Fruit fly (Drosophila melanogaster) whole organism, embryonic: ENCODE measurements around the gene CG17118.

ENCODE experiments used
- CG11085 ChIP-seq: fragments of 200-800 bp; sonication (Bioruptor generic); IDR thresholded peaks from 2 replicates; pipeline ENCODE4 v1.3.6; 2022; ENCODE audit warnings: missing biosample characterization, missing genetic modification characterization
- CG13296 ChIP-seq: fragments of 200-800 bp; sonication (Bioruptor generic); optimal IDR thresholded peaks from 3 replicates; lab custom pipeline; 2018; ENCODE audit warnings: missing biosample characterization, mild to moderate bottlenecking, missing genetic modification characterization
- CG13894 ChIP-seq: fragments of 200-800 bp; sonication (Bioruptor generic); optimal IDR thresholded peaks from 3 replicates; lab custom pipeline; 2018; ENCODE audit warnings: missing biosample characterization, mild to moderate bottlenecking, missing genetic modification characterization, moderate library complexity
- CG14667 ChIP-seq: fragments of 200-800 bp; sonication (Bioruptor generic); IDR thresholded peaks from 2 replicates; pipeline ENCODE4 v1.3.6; 2022; ENCODE audit warnings: missing biosample characterization, missing genetic modification characterization
- CG15073 ChIP-seq: fragments of 200-800 bp; sonication (Bioruptor generic); optimal IDR thresholded peaks from 2 replicates; lab custom pipeline; 2016; ENCODE audit warnings: missing biosample characterization, missing genetic modification characterization
- CG17385 ChIP-seq: fragments of 200-800 bp; sonication (Bioruptor generic); optimal IDR thresholded peaks from 3 replicates; lab custom pipeline; 2018; ENCODE audit warnings: missing biosample characterization, mild to moderate bottlenecking, missing genetic modification characterization
- CG17912 ChIP-seq: fragments of 200-800 bp; sonication (Bioruptor generic); optimal IDR thresholded peaks from 2 replicates; lab custom pipeline; 2018; ENCODE audit warnings: missing biosample characterization, mild to moderate bottlenecking, missing genetic modification characterization
- CG18262 ChIP-seq: fragments of 200-800 bp; optimal IDR thresholded peaks from 3 replicates; lab custom pipeline; 2019; ENCODE audit warnings: missing biosample characterization, mild to moderate bottlenecking, missing genetic modification characterization, moderate library complexity
- CG2129 ChIP-seq: fragments of 200-800 bp; sonication (Bioruptor generic); IDR thresholded peaks from 2 replicates; pipeline ENCODE4 v1.3.6; 2022; ENCODE audit warnings: missing biosample characterization, missing genetic modification characterization; ENCODE audit not compliant: partially characterized antibody
- CG2202 ChIP-seq: fragments of 200-800 bp; sonication (Bioruptor generic); optimal IDR thresholded peaks from 2 replicates; lab custom pipeline; 2018; ENCODE audit warnings: missing biosample characterization, mild to moderate bottlenecking, missing genetic modification characterization
- CG2712 ChIP-seq: fragments of 200-800 bp; optimal IDR thresholded peaks from 3 replicates; lab custom pipeline; 2019; ENCODE audit warnings: missing biosample characterization, mild to moderate bottlenecking, missing genetic modification characterization, moderate library complexity
- CG2889 ChIP-seq: fragments of 200-800 bp; sonication (Bioruptor generic); IDR thresholded peaks from 3 replicates; pipeline ENCODE4 v1.3.6; 2022; ENCODE audit warnings: missing biosample characterization, missing genetic modification characterization
- CG3407 ChIP-seq: fragments of 200-800 bp; sonication (Bioruptor generic); optimal IDR thresholded peaks from 2 replicates; lab custom pipeline; 2018; ENCODE audit warnings: missing biosample characterization, mild to moderate bottlenecking, missing genetic modification characterization
- CG7839 ChIP-seq: fragments of 200-800 bp; sonication (Bioruptor generic); optimal IDR thresholded peaks from 3 replicates; lab custom pipeline; 2018; ENCODE audit warnings: missing biosample characterization, mild to moderate bottlenecking, missing genetic modification characterization, moderate library complexity
- CG8290 ChIP-seq, 3 experiments: fragments of 200-800 bp; sonication (Bioruptor generic); optimal IDR thresholded peaks; 2 replicates each; lab custom pipeline; 2016 to 2019; ENCODE audit warnings: missing biosample characterization in 3 of 3, missing genetic modification characterization in 3 of 3, mild to moderate bottlenecking in 2 of 3, moderate library complexity in 1 of 3
- CG8924 ChIP-seq: fragments of 200-800 bp; optimal IDR thresholded peaks from 3 replicates; lab custom pipeline; 2019; ENCODE audit warnings: missing biosample characterization, mild to moderate bottlenecking, missing genetic modification characterization, moderate library complexity
- CG9727 ChIP-seq: fragments of 200-800 bp; sonication (Bioruptor generic); optimal IDR thresholded peaks from 3 replicates; lab custom pipeline; 2017; ENCODE audit warnings: missing biosample characterization, mild to moderate bottlenecking, missing genetic modification characterization
- CG9797 ChIP-seq: fragments of 200-800 bp; sonication (Bioruptor generic); optimal IDR thresholded peaks from 3 replicates; lab custom pipeline; 2018; ENCODE audit warnings: missing biosample characterization, mild to moderate bottlenecking, missing genetic modification characterization
- Dip2 ChIP-seq: fragments of 200-800 bp; sonication (Bioruptor generic); IDR thresholded peaks from 2 replicates; pipeline ENCODE4 v1.3.6; 2022; ENCODE audit warnings: missing biosample characterization, missing genetic modification characterization
- Elba2 ChIP-seq: fragments of 200-800 bp; sonication (Bioruptor generic); optimal IDR thresholded peaks from 3 replicates; lab custom pipeline; 2016; ENCODE audit warnings: missing biosample characterization, missing genetic modification characterization
- GATAe ChIP-seq: fragments of 200-800 bp; sonication (Bioruptor generic); conservative IDR thresholded peaks from 2 replicates; pipeline ENCODE4 v1.3.6; 2022; ENCODE audit warnings: missing biosample characterization, missing genetic modification characterization
- Gsc ChIP-seq: fragments of 200-800 bp; sonication (Bioruptor generic); IDR thresholded peaks from 2 replicates; pipeline ENCODE4 v1.3.6; 2022; ENCODE audit warnings: missing biosample characterization, missing genetic modification characterization
- H15 ChIP-seq: fragments of 200-800 bp; sonication (Bioruptor generic); IDR thresholded peaks from 3 replicates; pipeline ENCODE4 v1.3.6; 2022; ENCODE audit warnings: missing biosample characterization, missing genetic modification characterization
- Kr ChIP-seq: fragments of 200-800 bp; sonication (Bioruptor generic); optimal IDR thresholded peaks from 2 replicates; lab custom pipeline; 2017; ENCODE audit warnings: missing biosample characterization, mild to moderate bottlenecking, missing genetic modification characterization
- Max ChIP-seq: fragments of 200-800 bp; sonication (Bioruptor generic); optimal IDR thresholded peaks from 2 replicates; lab custom pipeline; 2016; ENCODE audit warnings: missing biosample characterization, mild to moderate bottlenecking, missing genetic modification characterization
- Myb ChIP-seq: fragments of 200-800 bp; sonication (Bioruptor generic); optimal IDR thresholded peaks from 2 replicates; lab custom pipeline; 2016; ENCODE audit warnings: missing biosample characterization, missing genetic modification characterization
- NK7.1 ChIP-seq: fragments of 200-800 bp; sonication (Bioruptor generic); optimal IDR thresholded peaks from 3 replicates; lab custom pipeline; 2016; ENCODE audit warnings: missing biosample characterization, missing genetic modification characterization
- PHDP ChIP-seq: fragments of 200-800 bp; sonication (Bioruptor generic); optimal IDR thresholded peaks from 3 replicates; lab custom pipeline; 2018; ENCODE audit warnings: missing biosample characterization, mild to moderate bottlenecking, missing genetic modification characterization, moderate library complexity
- Pdp1 ChIP-seq, 2 experiments: fragments of 200-800 bp; sonication (Bioruptor generic); optimal IDR thresholded peaks; 3 replicates each; lab custom pipeline; 2016; ENCODE audit warnings: missing biosample characterization in 2 of 2, missing genetic modification characterization in 2 of 2, mild to moderate bottlenecking in 1 of 2, moderate library complexity in 1 of 2
- Rfx ChIP-seq: fragments of 200-800 bp; sonication (Bioruptor generic); IDR thresholded peaks from 2 replicates; pipeline ENCODE4 v1.3.6; 2022; ENCODE audit warnings: missing biosample characterization, missing genetic modification characterization
- Scr ChIP-seq: fragments of 200-800 bp; sonication (Bioruptor generic); IDR thresholded peaks from 2 replicates; pipeline ENCODE4 v1.3.6; 2022; ENCODE audit warnings: missing biosample characterization, missing genetic modification characterization; ENCODE audit not compliant: partially characterized antibody
- Sry-δ ChIP-seq: fragments of 200-800 bp; sonication (Bioruptor generic); optimal IDR thresholded peaks from 2 replicates; lab custom pipeline; 2016; ENCODE audit warnings: missing biosample characterization, missing genetic modification characterization
- Xrp1 ChIP-seq: fragments of 200-800 bp; sonication (Bioruptor generic); IDR thresholded peaks from 2 replicates; pipeline ENCODE4 v1.3.6; 2022; ENCODE audit warnings: missing biosample characterization, missing genetic modification characterization
- al ChIP-seq: fragments of 200-800 bp; sonication (Bioruptor generic); IDR thresholded peaks from 2 replicates; pipeline ENCODE4 v1.3.6; 2022; ENCODE audit warnings: missing biosample characterization, missing genetic modification characterization
- ara ChIP-seq: fragments of 200-800 bp; sonication (Bioruptor generic); IDR thresholded peaks from 2 replicates; pipeline ENCODE4 v1.3.6; 2022; ENCODE audit warnings: missing biosample characterization, missing genetic modification characterization
- btn ChIP-seq: fragments of 200-800 bp; sonication (Bioruptor generic); optimal IDR thresholded peaks from 2 replicates; lab custom pipeline; 2016; ENCODE audit warnings: missing biosample characterization, missing genetic modification characterization
- dm ChIP-seq: fragments of 200-800 bp; sonication (Bioruptor generic); optimal IDR thresholded peaks from 3 replicates; lab custom pipeline; 2016; ENCODE audit warnings: missing biosample characterization, missing genetic modification characterization
- fd3F ChIP-seq: fragments of 200-800 bp; sonication (Bioruptor generic); optimal IDR thresholded peaks from 2 replicates; lab custom pipeline; 2018; ENCODE audit warnings: missing biosample characterization, mild to moderate bottlenecking, missing genetic modification characterization, moderate library complexity
- fru ChIP-seq: fragments of >200 bp; optimal IDR thresholded peaks from 2 replicates; lab custom pipeline; 2017
- gcm ChIP-seq: fragments of 200-800 bp; sonication (Bioruptor generic); optimal IDR thresholded peaks from 2 replicates; lab custom pipeline; 2019; ENCODE audit warnings: missing biosample characterization, mild to moderate bottlenecking, missing genetic modification characterization, moderate library complexity
- h ChIP-seq: fragments of >200 bp; optimal IDR thresholded peaks from 2 replicates; lab custom pipeline; 2017
- hbn ChIP-seq: fragments of 200-800 bp; sonication (Bioruptor generic); IDR thresholded peaks from 2 replicates; pipeline ENCODE4 v1.3.6; 2022; ENCODE audit warnings: missing biosample characterization, missing genetic modification characterization; ENCODE audit not compliant: partially characterized antibody
- lmd ChIP-seq: fragments of 200-800 bp; sonication (Bioruptor generic); IDR thresholded peaks from 2 replicates; pipeline ENCODE4 v1.3.6; 2022; ENCODE audit warnings: missing biosample characterization, missing genetic modification characterization
- nerfin-1 ChIP-seq: fragments of 200-800 bp; sonication (Bioruptor generic); optimal IDR thresholded peaks from 3 replicates; lab custom pipeline; 2019; ENCODE audit warnings: missing biosample characterization, mild to moderate bottlenecking, missing genetic modification characterization, moderate library complexity
- nerfin-2 ChIP-seq: fragments of 200-800 bp; sonication (Bioruptor generic); IDR thresholded peaks from 2 replicates; pipeline ENCODE4 v1.3.6; 2022; ENCODE audit warnings: missing biosample characterization, missing genetic modification characterization; ENCODE audit not compliant: partially characterized antibody
- prd ChIP-seq, 3 experiments: fragments of >200 bp in 2 of 3; fragments of 200-800 bp in 1 of 3; sonication (Bioruptor generic) in 1 of 3; optimal IDR thresholded peaks in 2 of 3; IDR thresholded peaks in 1 of 3; 2 replicates in 2 of 3; 3 replicates in 1 of 3; pipeline versions ENCODE4 v1.3.6 to Lab custom; 2017 to 2022; ENCODE audit warnings: missing biosample characterization in 1 of 3, missing genetic modification characterization in 1 of 3
- salm ChIP-seq: fragments of 200-800 bp; sonication (Bioruptor generic); optimal IDR thresholded peaks from 2 replicates; lab custom pipeline; 2018; ENCODE audit warnings: missing biosample characterization, mild to moderate bottlenecking, missing genetic modification characterization
- ttk ChIP-seq: fragments of 200-800 bp; sonication (Bioruptor generic); IDR thresholded peaks from 2 replicates; pipeline ENCODE4 v2.1.2; 2022; ENCODE audit warnings: missing biosample characterization, missing genetic modification characterization
- vnd ChIP-seq: fragments of 200-800 bp; sonication (Bioruptor generic); IDR thresholded peaks from 3 replicates; pipeline ENCODE4 v1.3.6; 2022; ENCODE audit warnings: missing biosample characterization, missing genetic modification characterization; ENCODE audit not compliant: partially characterized antibody
- wek ChIP-seq: fragments of 200-800 bp; sonication (Bioruptor generic); optimal IDR thresholded peaks from 3 replicates; lab custom pipeline; 2018; ENCODE audit warnings: missing biosample characterization, mild to moderate bottlenecking, missing genetic modification characterization, moderate library complexity
- z ChIP-seq: fragments of 200-800 bp; sonication (Bioruptor generic); IDR thresholded peaks from 3 replicates; pipeline ENCODE4 v1.3.6; 2022; ENCODE audit warnings: missing biosample characterization, missing genetic modification characterization

Gene CG17118

dm6 chr2L:10756049-10756448, 26.0 kb downstream of the CG17118 start, which contains the start of gene CG17124 (continued):
- TF ChIP-seq CG14667, result no peak
- TF ChIP-seq CG3407 (GFP tag; lab: Kevin White, UChicago), result no peak
- no peak for TF ChIP-seq CG2889
- TF ChIP-seq H15 (GFP tag; lab: Robert Waterston, UW), result no peak
- peak; percentile 45; the same call in 1 of the 2 replicates for TF ChIP-seq ara
- TF ChIP-seq fru (lab: Kevin White, UChicago), result no peak
- no peak for TF ChIP-seq al (GFP tag; lab: Robert Waterston, UW)
- no peak for TF ChIP-seq Max (GFP tag; lab: Kevin White, UChicago)
- no peak for TF ChIP-seq prd (optimal IDR thresholded peaks at IDR 0.05; lab: Kevin White, UChicago)
- TF ChIP-seq prd (GFP tag; IDR thresholded peaks at IDR 0.05; lab: Robert Waterston, UW), result no peak
- TF ChIP-seq vnd (GFP tag; lab: Robert Waterston, UW), result no peak
- TF ChIP-seq salm, result no peak
- no peak for TF ChIP-seq h (lab: Kevin White, UChicago)
- no peak for TF ChIP-seq CG9727
- no peak for TF ChIP-seq hbn (GFP tag; lab: Robert Waterston, UW)
- TF ChIP-seq CG2712 (tag; lab: Kevin White, UChicago), result peak; percentile 19
- TF ChIP-seq CG18262 (tag; lab: Kevin White, UChicago), result no peak
- TF ChIP-seq nerfin-1 (tag; lab: Kevin White, UChicago), result peak; percentile 17
- TF ChIP-seq CG9797 (GFP tag; lab: Kevin White, UChicago), result no peak
- no peak for TF ChIP-seq Pdp1 (GFP tag; optimal IDR thresholded peaks at IDR 0.05; lab: Kevin White, UChicago)
- TF ChIP-seq CG7839, result peak; percentile 24
- TF ChIP-seq dm (GFP tag; lab: Kevin White, UChicago), result no peak
- TF ChIP-seq Xrp1, result 0 out of 2 replicates have a peak, but pooled peaks have one; percentile 13
- peak; percentile 81 for TF ChIP-seq CG13894 (tag; lab: Kevin White, UChicago)
- no peak for TF ChIP-seq Elba2 (GFP tag; lab: Kevin White, UChicago)
- TF ChIP-seq nerfin-2 (GFP tag; lab: Robert Waterston, UW), result no peak
- TF ChIP-seq Gsc (GFP tag; lab: Robert Waterston, UW), result no peak
- TF ChIP-seq Rfx, result peak; percentile 51; the same call in 1 of the 2 replicates
- TF ChIP-seq ttk (GFP tag; lab: Robert Waterston, UW), result no peak
- TF ChIP-seq CG17385, result peak; percentile 41
- TF ChIP-seq CG15073 (GFP tag; lab: Kevin White, UChicago), result no peak
- TF ChIP-seq CG2129, result no peak
- TF ChIP-seq PHDP (tag; lab: Kevin White, UChicago), result peak; percentile 9
- TF ChIP-seq z (GFP tag; lab: Robert Waterston, UW), result 0 out of 3 replicates have a peak, but pooled peaks have one; percentile 32
- no peak for TF ChIP-seq fd3F
- TF ChIP-seq NK7.1 (GFP tag; lab: Kevin White, UChicago), result no peak
- no peak for TF ChIP-seq Kr (GFP tag; lab: Kevin White, UChicago)
- no peak for TF ChIP-seq GATAe (GFP tag; lab: Robert Waterston, UW)
- no peak for TF ChIP-seq CG17912
- no peak for TF ChIP-seq CG2202 (tag; lab: Kevin White, UChicago)
- no peak for TF ChIP-seq btn (GFP tag; lab: Kevin White, UChicago)
- peak; percentile 1 for TF ChIP-seq Sry-δ (GFP tag; lab: Kevin White, UChicago)
- no peak for TF ChIP-seq lmd (GFP tag; lab: Robert Waterston, UW)
- TF ChIP-seq CG13296 (GFP tag; lab: Kevin White, UChicago), result peak; percentile 24
- no peak for TF ChIP-seq CG8290 (GFP tag; optimal IDR thresholded peaks at IDR 0.05; lab: Kevin White, UChicago)
- TF ChIP-seq CG8290 (tag; optimal IDR thresholded peaks at IDR 0.05; lab: Kevin White, UChicago), result peak in 1 of 2 experiments; percentile 76
- TF ChIP-seq Scr, result peak; percentile 33; the same call in 1 of the 2 replicates
- TF ChIP-seq gcm (GFP tag; lab: Kevin White, UChicago), result peak; percentile 15
- TF ChIP-seq Myb (GFP tag; lab: Kevin White, UChicago), result no peak
- no peak for TF ChIP-seq Dip2 (GFP tag; lab: Robert Waterston, UW)
- peak; percentile 49 for TF ChIP-seq CG8924 (tag; lab: Kevin White, UChicago)
- TF ChIP-seq wek (GFP tag; lab: Kevin White, UChicago), result peak; percentile 45
- no peak for TF ChIP-seq CG11085 (GFP tag; lab: Robert Waterston, UW)
